Fruit fly (Drosophila melanogaster) S2 (cell line): Measurements from ENCODE around the gene CG6738.

Experiments used
- CG8478 ChIP-seq: fragments of >200 bp; optimal IDR thresholded peaks from 2 replicates; lab custom pipeline; 2018
- CTCF ChIP-seq, 2 experiments: fragments of >200 bp; optimal IDR thresholded peaks; 2 replicates each; lab custom pipeline; 2018

- TF ChIP-seq CG8478 (lab: Kevin White, UChicago) (no peak), CTCF (optimal IDR thresholded peaks at IDR 0.05; lab: Kevin White, UChicago) (no peak)
Measured at dm6 chr3R:23051639-23052125, 47.7 kb upstream of the CG6738 start, which contains the start of gene Gr94a.
